Fruit fly (Drosophila melanogaster) whole organism, embryonic: Measurements from ENCODE around the gene Ugt316A1.
A peak's percentile ranks its signal among the peaks of the same experiment; 100 is the strongest.

ENCODE experiments used
- CG11723 ChIP-seq: fragments of 200-800 bp; sonication (Bioruptor generic); optimal IDR thresholded peaks from 2 replicates; lab custom pipeline; 2017; ENCODE audit warnings: missing biosample characterization, mild to moderate bottlenecking, missing genetic modification characterization
- CG13624 ChIP-seq: fragments of 200-800 bp; sonication (Bioruptor generic); optimal IDR thresholded peaks from 2 replicates; lab custom pipeline; 2016; ENCODE audit warnings: missing biosample characterization, missing genetic modification characterization
- CG14710 ChIP-seq: fragments of 200-800 bp; sonication (Bioruptor generic); optimal IDR thresholded peaks from 3 replicates; lab custom pipeline; 2019; ENCODE audit warnings: missing biosample characterization, mild to moderate bottlenecking, missing genetic modification characterization, moderate library complexity
- CG15601 ChIP-seq: fragments of 200-800 bp; sonication (Bioruptor generic); optimal IDR thresholded peaks from 3 replicates; lab custom pipeline; 2019; ENCODE audit warnings: missing biosample characterization, mild to moderate bottlenecking, missing genetic modification characterization, moderate library complexity
- CG2202 ChIP-seq: fragments of 200-800 bp; sonication (Bioruptor generic); optimal IDR thresholded peaks from 2 replicates; lab custom pipeline; 2018; ENCODE audit warnings: missing biosample characterization, mild to moderate bottlenecking, missing genetic modification characterization
- CG2889 ChIP-seq: fragments of 200-800 bp; sonication (Bioruptor generic); IDR thresholded peaks from 3 replicates; pipeline ENCODE4 v1.3.6; 2022; ENCODE audit warnings: missing biosample characterization, missing genetic modification characterization
- CG30431 ChIP-seq: fragments of 200-800 bp; sonication (Bioruptor generic); optimal IDR thresholded peaks from 2 replicates; lab custom pipeline; 2017; ENCODE audit warnings: missing biosample characterization, missing genetic modification characterization
- CG3163 ChIP-seq: fragments of 200-800 bp; sonication (Bioruptor generic); optimal IDR thresholded peaks from 3 replicates; lab custom pipeline; 2016; ENCODE audit warnings: missing biosample characterization, missing genetic modification characterization
- CG34376 ChIP-seq: fragments of 200-800 bp; sonication (Bioruptor generic); optimal IDR thresholded peaks from 2 replicates; lab custom pipeline; 2018; ENCODE audit warnings: missing biosample characterization, mild to moderate bottlenecking, missing genetic modification characterization
- CG6683 ChIP-seq: fragments of 200-800 bp; sonication (Bioruptor generic); optimal IDR thresholded peaks from 2 replicates; lab custom pipeline; 2017; ENCODE audit warnings: missing biosample characterization, mild to moderate bottlenecking, missing genetic modification characterization, missing genetic modification reagents
- CG6689 ChIP-seq: fragments of 200-800 bp; sonication (Bioruptor generic); IDR thresholded peaks from 2 replicates; pipeline ENCODE4 v1.3.6; 2022; ENCODE audit warnings: missing biosample characterization, missing genetic modification characterization
- CG8290 ChIP-seq, 3 experiments: fragments of 200-800 bp; sonication (Bioruptor generic); optimal IDR thresholded peaks; 2 replicates each; lab custom pipeline; 2016 to 2019; ENCODE audit warnings: missing biosample characterization in 3 of 3, missing genetic modification characterization in 3 of 3, mild to moderate bottlenecking in 2 of 3, moderate library complexity in 1 of 3
- CG8388 ChIP-seq: fragments of 200-800 bp; sonication (Bioruptor generic); optimal IDR thresholded peaks from 2 replicates; lab custom pipeline; 2019; ENCODE audit warnings: missing biosample characterization, mild to moderate bottlenecking, missing genetic modification characterization, moderate library complexity
- CG9437 ChIP-seq: fragments of 200-800 bp; sonication (Bioruptor generic); optimal IDR thresholded peaks from 2 replicates; lab custom pipeline; 2018; ENCODE audit warnings: missing biosample characterization, mild to moderate bottlenecking, missing genetic modification characterization
- CG9876 ChIP-seq: fragments of 200-800 bp; sonication (Bioruptor generic); optimal IDR thresholded peaks from 2 replicates; lab custom pipeline; 2016; ENCODE audit warnings: missing biosample characterization, missing genetic modification characterization
- Dip2 ChIP-seq: fragments of 200-800 bp; sonication (Bioruptor generic); IDR thresholded peaks from 2 replicates; pipeline ENCODE4 v1.3.6; 2022; ENCODE audit warnings: missing biosample characterization, missing genetic modification characterization
- Dip3 ChIP-seq: fragments of 200-800 bp; sonication (Bioruptor generic); optimal IDR thresholded peaks from 3 replicates; lab custom pipeline; 2016; ENCODE audit warnings: missing biosample characterization, missing genetic modification characterization
- HLH4C ChIP-seq: fragments of 200-800 bp; sonication (Bioruptor generic); IDR thresholded peaks from 3 replicates; pipeline ENCODE4 v1.3.6; 2022; ENCODE audit warnings: missing biosample characterization, missing genetic modification characterization; ENCODE audit not compliant: partially characterized antibody
- HLHmδ ChIP-seq: fragments of 200-800 bp; sonication (Bioruptor generic); optimal IDR thresholded peaks from 2 replicates; lab custom pipeline; 2018; ENCODE audit warnings: missing biosample characterization, mild to moderate bottlenecking, missing genetic modification characterization, moderate library complexity
- HmgD ChIP-seq: fragments of 200-800 bp; sonication (Bioruptor generic); optimal IDR thresholded peaks from 3 replicates; lab custom pipeline; 2016; ENCODE audit warnings: missing biosample characterization, missing genetic modification characterization
- Hmr ChIP-seq: fragments of 200-800 bp; sonication (Bioruptor generic); optimal IDR thresholded peaks from 3 replicates; lab custom pipeline; 2017; ENCODE audit warnings: mild to moderate bottlenecking, missing biosample characterization, missing genetic modification reagents, missing genetic modification characterization
- Hr39 ChIP-seq: fragments of >200 bp; optimal IDR thresholded peaks from 2 replicates; lab custom pipeline; 2017
- Max ChIP-seq: fragments of 200-800 bp; sonication (Bioruptor generic); optimal IDR thresholded peaks from 2 replicates; lab custom pipeline; 2016; ENCODE audit warnings: missing biosample characterization, mild to moderate bottlenecking, missing genetic modification characterization
- Neu2 ChIP-seq: fragments of 200-800 bp; sonication (Bioruptor generic); optimal IDR thresholded peaks from 3 replicates; lab custom pipeline; 2016; ENCODE audit warnings: missing biosample characterization, missing genetic modification characterization, borderline replicate concordance
- Oli ChIP-seq: fragments of 200-800 bp; sonication (Bioruptor generic); optimal IDR thresholded peaks from 2 replicates; lab custom pipeline; 2018; ENCODE audit warnings: missing biosample characterization, mild to moderate bottlenecking, missing genetic modification characterization, moderate library complexity
- Rfx ChIP-seq: fragments of 200-800 bp; sonication (Bioruptor generic); IDR thresholded peaks from 2 replicates; pipeline ENCODE4 v1.3.6; 2022; ENCODE audit warnings: missing biosample characterization, missing genetic modification characterization
- Spps ChIP-seq: fragments of 200-800 bp; sonication (Bioruptor generic); optimal IDR thresholded peaks from 2 replicates; lab custom pipeline; 2018; ENCODE audit warnings: missing biosample characterization, mild to moderate bottlenecking, missing genetic modification characterization
- abd-A ChIP-seq: fragments of 200-800 bp; sonication (Bioruptor generic); optimal IDR thresholded peaks from 3 replicates; lab custom pipeline; 2019; ENCODE audit warnings: missing biosample characterization, mild to moderate bottlenecking, missing genetic modification characterization, moderate library complexity
- ato ChIP-seq: fragments of 200-800 bp; sonication (Bioruptor generic); IDR thresholded peaks from 2 replicates; pipeline ENCODE4 v1.3.6; 2022; ENCODE audit warnings: missing biosample characterization, missing genetic modification characterization; ENCODE audit not compliant: partially characterized antibody
- bbx ChIP-seq: fragments of 200-800 bp; sonication (Bioruptor generic); IDR thresholded peaks from 2 replicates; pipeline ENCODE4 v1.3.6; 2022; ENCODE audit warnings: missing biosample characterization, missing genetic modification characterization; ENCODE audit not compliant: partially characterized antibody
- bcd ChIP-seq: fragments of 200-800 bp; sonication (Bioruptor generic); optimal IDR thresholded peaks from 2 replicates; lab custom pipeline; 2017; ENCODE audit warnings: missing biosample characterization, mild to moderate bottlenecking, missing genetic modification characterization
- cg ChIP-seq: fragments of 200-800 bp; sonication (Bioruptor generic); optimal IDR thresholded peaks from 3 replicates; lab custom pipeline; 2019; ENCODE audit warnings: missing biosample characterization, mild to moderate bottlenecking, missing genetic modification characterization, moderate library complexity
- chn ChIP-seq: fragments of 200-800 bp; sonication (Bioruptor generic); optimal IDR thresholded peaks from 2 replicates; lab custom pipeline; 2016; ENCODE audit warnings: missing biosample characterization, missing genetic modification characterization
- dati ChIP-seq: fragments of 200-800 bp; sonication (Bioruptor generic); IDR thresholded peaks from 2 replicates; pipeline ENCODE4 v1.3.6; 2022; ENCODE audit warnings: missing biosample characterization, missing genetic modification characterization
- emc ChIP-seq: fragments of 200-800 bp; sonication (Bioruptor generic); optimal IDR thresholded peaks from 2 replicates; lab custom pipeline; 2016; ENCODE audit warnings: missing biosample characterization, missing genetic modification characterization
- ewg ChIP-seq: fragments of 200-800 bp; sonication (Bioruptor generic); optimal IDR thresholded peaks from 3 replicates; lab custom pipeline; 2017; ENCODE audit warnings: mild to moderate bottlenecking, missing biosample characterization, missing genetic modification reagents, missing genetic modification characterization
- fd64A ChIP-seq: fragments of 200-800 bp; sonication (Bioruptor generic); optimal IDR thresholded peaks from 3 replicates; lab custom pipeline; 2018; ENCODE audit warnings: missing biosample characterization, mild to moderate bottlenecking, missing genetic modification characterization
- gsb-n ChIP-seq: fragments of 200-800 bp; sonication (Bioruptor generic); optimal IDR thresholded peaks from 3 replicates; lab custom pipeline; 2018; ENCODE audit warnings: missing biosample characterization, mild to moderate bottlenecking, missing genetic modification characterization
- onecut ChIP-seq: fragments of 200-800 bp; sonication (Bioruptor generic); IDR thresholded peaks from 2 replicates; pipeline ENCODE4 v1.3.6; 2022; ENCODE audit warnings: missing biosample characterization, missing genetic modification characterization
- pb ChIP-seq: fragments of 200-800 bp; sonication (Bioruptor generic); optimal IDR thresholded peaks from 3 replicates; lab custom pipeline; 2016; ENCODE audit warnings: missing biosample characterization, missing genetic modification characterization
- pfk ChIP-seq: fragments of 200-800 bp; sonication (Bioruptor generic); optimal IDR thresholded peaks from 2 replicates; lab custom pipeline; 2018; ENCODE audit warnings: missing biosample characterization, mild to moderate bottlenecking, missing genetic modification characterization, moderate library complexity
- run ChIP-seq: fragments of 200-800 bp; sonication (Bioruptor generic); optimal IDR thresholded peaks from 3 replicates; lab custom pipeline; 2018; ENCODE audit warnings: missing biosample characterization, mild to moderate bottlenecking, missing genetic modification characterization
- slp2 ChIP-seq: fragments of 200-800 bp; sonication (Bioruptor generic); optimal IDR thresholded peaks from 2 replicates; lab custom pipeline; 2016; ENCODE audit warnings: missing biosample characterization, missing genetic modification characterization
- stc ChIP-seq: fragments of 200-800 bp; sonication (Bioruptor generic); IDR thresholded peaks from 2 replicates; pipeline ENCODE4 v1.3.6; 2022; ENCODE audit warnings: missing biosample characterization, missing genetic modification characterization
- tll ChIP-seq, 2 experiments: fragments of 200-800 bp in 1 of 2; fragments of >200 bp in 1 of 2; sonication (Bioruptor generic) in 1 of 2; optimal IDR thresholded peaks; 2 replicates each; lab custom pipeline; 2017 to 2019; ENCODE audit warnings: missing biosample characterization in 2 of 2, missing genetic modification characterization in 2 of 2, mild to moderate bottlenecking in 1 of 2, moderate library complexity in 1 of 2
- wdn ChIP-seq: fragments of 200-800 bp; sonication (Bioruptor generic); IDR thresholded peaks from 2 replicates; pipeline ENCODE4 v1.3.6; 2022; ENCODE audit warnings: missing biosample characterization, missing genetic modification characterization
- zen2 ChIP-seq: fragments of 200-800 bp; sonication (Bioruptor generic); IDR thresholded peaks from 3 replicates; pipeline ENCODE4 v1.3.6; 2022; ENCODE audit warnings: missing biosample characterization, missing genetic modification characterization; ENCODE audit not compliant: partially characterized antibody
- zfh2 ChIP-seq: fragments of 200-800 bp; sonication (Bioruptor generic); optimal IDR thresholded peaks from 2 replicates; lab custom pipeline; 2016; ENCODE audit warnings: missing biosample characterization, missing genetic modification characterization

Gene Ugt316A1

DNA sequence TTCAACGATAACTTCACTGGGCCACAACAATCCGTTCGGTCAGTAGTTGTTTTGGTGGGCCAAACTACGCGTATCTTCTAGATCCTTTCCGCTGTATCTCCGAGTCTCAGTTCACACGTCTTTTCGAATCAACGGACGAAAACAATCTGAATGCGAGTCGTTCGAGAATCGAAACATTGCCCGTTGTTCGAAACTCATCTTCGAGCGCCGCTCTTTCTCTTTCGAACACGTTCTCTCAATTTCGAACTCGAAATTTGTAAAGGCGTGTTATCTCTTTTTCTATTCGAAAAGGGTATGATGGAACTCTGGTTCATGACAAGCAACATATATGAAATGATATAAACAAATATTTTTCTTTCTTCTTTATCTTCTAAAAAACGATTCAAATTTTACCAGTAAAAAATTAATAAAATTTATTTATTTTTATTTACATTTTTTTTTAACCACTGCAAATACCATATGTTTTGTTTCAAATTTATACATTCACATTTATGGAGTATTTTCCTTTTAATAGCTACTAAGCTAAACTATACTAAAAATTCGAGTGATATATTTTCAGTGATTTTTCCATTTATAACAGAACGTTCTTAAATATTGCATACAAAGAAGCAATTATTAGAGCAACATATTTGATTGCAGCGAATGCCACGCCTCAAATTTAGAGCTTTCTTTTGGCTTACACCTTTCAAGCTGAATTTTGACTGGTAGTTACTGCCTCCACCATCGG is 17.2 kb downstream of the Ugt316A1 start, which contains the start of gene nkd (continued):
- TF ChIP-seq ewg (GFP tag; lab: Kevin White, UChicago), result peak; percentile 60
- peak; percentile 57 for TF ChIP-seq CG3163 (GFP tag; lab: Kevin White, UChicago)
- peak; percentile 69 for TF ChIP-seq CG2202 (tag; lab: Kevin White, UChicago)
- TF ChIP-seq chn (GFP tag; lab: Kevin White, UChicago), result peak; percentile 81
- TF ChIP-seq tll (GFP tag; optimal IDR thresholded peaks at IDR 0.05; lab: Kevin White, UChicago), result no peak
- peak; percentile 50 for TF ChIP-seq zfh2
- TF ChIP-seq Oli (tag; lab: Kevin White, UChicago), result peak; percentile 90
- peak; percentile 27 for TF ChIP-seq fd64A (GFP tag; lab: Kevin White, UChicago)
- peak; percentile 92 for TF ChIP-seq gsb-n (tag; lab: Kevin White, UChicago)
- peak; percentile 50 for TF ChIP-seq Dip3
- peak; percentile 81 for TF ChIP-seq bbx (GFP tag; lab: Robert Waterston, UW)
- TF ChIP-seq CG30431 (GFP tag; lab: Kevin White, UChicago), result peak; percentile 43
- peak; percentile 93 for TF ChIP-seq Rfx (GFP tag; lab: Robert Waterston, UW)
- no peak; the same call in 2 of the 3 replicates for TF ChIP-seq zen2 (GFP tag; lab: Robert Waterston, UW)
- peak; percentile 76 for TF ChIP-seq CG8290 (GFP tag; optimal IDR thresholded peaks at IDR 0.05; lab: Kevin White, UChicago)
- peak in 1 of 2 experiments; percentile 78 for TF ChIP-seq CG8290 (tag; optimal IDR thresholded peaks at IDR 0.05; lab: Kevin White, UChicago)
- TF ChIP-seq bcd, result peak; percentile 76
- no peak for TF ChIP-seq Dip2 (GFP tag; lab: Robert Waterston, UW)
- TF ChIP-seq CG8388 (GFP tag; lab: Kevin White, UChicago), result peak; percentile 93
- TF ChIP-seq CG15601, result peak; percentile 86
- peak; percentile 17 for TF ChIP-seq cg
- TF ChIP-seq CG2889 (GFP tag; lab: Robert Waterston, UW), result peak; percentile 81
- TF ChIP-seq CG9437, result peak; percentile 85
- TF ChIP-seq Hmr, result peak; percentile 87
- peak; percentile 64; the same call in 1 of the 2 replicates for TF ChIP-seq dati (GFP tag; lab: Robert Waterston, UW)
- TF ChIP-seq CG6683, result peak; percentile 60
- peak; percentile 81 for TF ChIP-seq wdn (GFP tag; lab: Robert Waterston, UW)
- TF ChIP-seq emc (GFP tag; lab: Kevin White, UChicago), result no peak
- peak; percentile 49; the same call in 1 of the 2 replicates for TF ChIP-seq ato (GFP tag; lab: Robert Waterston, UW)
- peak; percentile 80 for TF ChIP-seq Spps (tag; lab: Kevin White, UChicago)
- TF ChIP-seq HLH4C (GFP tag; lab: Robert Waterston, UW), result peak; percentile 9; the same call in 2 of the 3 replicates
- peak; percentile 92 for TF ChIP-seq CG14710 (tag; lab: Kevin White, UChicago)
- TF ChIP-seq pb (GFP tag; lab: Kevin White, UChicago), result peak; percentile 34
- TF ChIP-seq HLHmδ (GFP tag; lab: Kevin White, UChicago), result peak; percentile 90
- TF ChIP-seq CG9876, result peak; percentile 23
- no peak for TF ChIP-seq pfk
- peak; percentile 67 for TF ChIP-seq CG13624
- no peak for TF ChIP-seq Neu2 (GFP tag; lab: Kevin White, UChicago)
- TF ChIP-seq Max (GFP tag; lab: Kevin White, UChicago), result peak; percentile 54
- peak; percentile 84 for TF ChIP-seq run (tag; lab: Kevin White, UChicago)
- TF ChIP-seq CG34376 (GFP tag; lab: Kevin White, UChicago), result peak; percentile 72
- peak; percentile 90 for TF ChIP-seq onecut (GFP tag; lab: Robert Waterston, UW)
- peak; percentile 91 for TF ChIP-seq CG6689 (GFP tag; lab: Robert Waterston, UW)
- TF ChIP-seq abd-A (tag; lab: Kevin White, UChicago), result peak; percentile 62
- peak; percentile 95 for TF ChIP-seq stc
- TF ChIP-seq HmgD (GFP tag; lab: Kevin White, UChicago), result peak; percentile 57
- TF ChIP-seq slp2 (GFP tag; lab: Kevin White, UChicago), result peak; percentile 42
- no peak for TF ChIP-seq Hr39 (lab: Kevin White, UChicago)
- peak; percentile 60 for TF ChIP-seq CG11723 (GFP tag; lab: Kevin White, UChicago)
